Fruit fly (Drosophila melanogaster): ENCODE measurements around the gene Hph.

The Hph gene

dm6 chr3R:5285937-5286336 lies 29.1 kb downstream of the Hph start:
- no peak for TF ChIP-seq CG17801 (GFP tag; optimal IDR thresholded peaks at IDR 0.05; ENCODE audit: partially characterized antibody)

dm6 chr3R:5286918-5287636 lies 30.2 kb downstream of the Hph start:
- no peak for TF ChIP-seq CG17801 (GFP tag; optimal IDR thresholded peaks at IDR 0.05; ENCODE audit: partially characterized antibody)

- TF ChIP-seq CG17801 (GFP tag; optimal IDR thresholded peaks at IDR 0.05; ENCODE audit: partially characterized antibody) = no peak
Observed at dm6 chr3R:5287965-5288364, 31.1 kb downstream of the Hph start.

dm6 chr3R:5290738-5291137 lies 33.9 kb downstream of the Hph start:
- no peak for TF ChIP-seq CG17801 (GFP tag; optimal IDR thresholded peaks at IDR 0.05; ENCODE audit: partially characterized antibody)

dm6 chr3R:5295090-5295489 lies 38.3 kb downstream of the Hph start:
- TF ChIP-seq CG17801 (GFP tag; optimal IDR thresholded peaks at IDR 0.05; ENCODE audit: partially characterized antibody) = no peak

dm6 chr3R:5297315-5297714 lies 40.5 kb downstream of the Hph start:
- TF ChIP-seq CG17801 (GFP tag; optimal IDR thresholded peaks at IDR 0.05; ENCODE audit: partially characterized antibody) = no peak

- no peak for TF ChIP-seq CG17801 (GFP tag; optimal IDR thresholded peaks at IDR 0.05; ENCODE audit: partially characterized antibody)
Observed at dm6 chr3R:5298599-5299307, 41.9 kb downstream of the Hph start.

- TF ChIP-seq CG17801 (GFP tag; optimal IDR thresholded peaks at IDR 0.05; ENCODE audit: partially characterized antibody) = no peak
Observed at dm6 chr3R:5299569-5300195, 42.8 kb downstream of the Hph start, which contains the start of gene Tim17b1. Gene Tim17b1, plus strand, starts transcription at chr3R:5300145.

dm6 chr3R:5300620-5301019 lies 43.8 kb downstream of the Hph start:
- TF ChIP-seq CG17801 (GFP tag; optimal IDR thresholded peaks at IDR 0.05; ENCODE audit: partially characterized antibody) = no peak

dm6 chr3R:5301905-5302304 lies 45.1 kb downstream of the Hph start:
- no peak for TF ChIP-seq CG17801 (GFP tag; optimal IDR thresholded peaks at IDR 0.05; ENCODE audit: partially characterized antibody)

dm6 chr3R:5302939-5303777 lies 46.3 kb downstream of the Hph start:
- TF ChIP-seq CG17801 (GFP tag; optimal IDR thresholded peaks at IDR 0.05; ENCODE audit: partially characterized antibody) = no peak

- no peak for TF ChIP-seq CG17801 (GFP tag; optimal IDR thresholded peaks at IDR 0.05; ENCODE audit: partially characterized antibody)
Observed at dm6 chr3R:5305850-5306483, 49.1 kb downstream of the Hph start.

dm6 chr3R:5308137-5308797 lies 51.4 kb downstream of the Hph start:
- TF ChIP-seq CG17801 (GFP tag; optimal IDR thresholded peaks at IDR 0.05; ENCODE audit: partially characterized antibody) = no peak

- TF ChIP-seq CG17801 (GFP tag; optimal IDR thresholded peaks at IDR 0.05; ENCODE audit: partially characterized antibody) = no peak
Observed at dm6 chr3R:5309234-5309798, 52.5 kb downstream of the Hph start.
